Fruit fly (Drosophila melanogaster) whole organism, prepupa: ENCODE measurements around the gene CG42342.

Experiments
- Blimp-1 ChIP-seq: fragments of 200-800 bp; sonication (Bioruptor generic); optimal IDR thresholded peaks from 3 replicates; lab custom pipeline; 2017; ENCODE audit warnings: missing biosample characterization, missing genetic modification characterization, mild to moderate bottlenecking, moderate library complexity, missing genetic modification reagents
- CG10631 ChIP-seq: fragments of 200-800 bp; sonication (Bioruptor generic); optimal IDR thresholded peaks from 2 replicates; lab custom pipeline; 2016; ENCODE audit warnings: missing biosample characterization, missing genetic modification characterization
- CG10669 ChIP-seq: fragments of 200-800 bp; sonication (Bioruptor generic); optimal IDR thresholded peaks from 3 replicates; lab custom pipeline; 2018; ENCODE audit warnings: missing biosample characterization, mild to moderate bottlenecking, missing genetic modification characterization, moderate library complexity
- CG11294 ChIP-seq: fragments of 200-800 bp; sonication (Bioruptor generic); IDR thresholded peaks from 2 replicates; pipeline ENCODE4 v1.3.6; 2022; ENCODE audit warnings: missing biosample characterization, missing genetic modification characterization
- CG11762 ChIP-seq: fragments of 200-800 bp; sonication (Bioruptor generic); optimal IDR thresholded peaks from 3 replicates; lab custom pipeline; 2016; ENCODE audit warnings: missing biosample characterization, missing genetic modification characterization; ENCODE audit not compliant: insufficient read depth
- CG11902 ChIP-seq: fragments of 200-800 bp; sonication (Bioruptor generic); optimal IDR thresholded peaks from 3 replicates; lab custom pipeline; 2016; ENCODE audit warnings: missing biosample characterization, missing genetic modification characterization
- CG15336 ChIP-seq: fragments of 200-800 bp; sonication (Bioruptor generic); IDR thresholded peaks from 2 replicates; pipeline ENCODE4 v1.3.6; 2022; ENCODE audit warnings: missing biosample characterization, missing genetic modification characterization
- CG1621 ChIP-seq: fragments of 200-800 bp; sonication (Bioruptor generic); optimal IDR thresholded peaks from 3 replicates; lab custom pipeline; 2018; ENCODE audit warnings: missing biosample characterization, mild to moderate bottlenecking, missing genetic modification characterization
- CG16779 ChIP-seq: fragments of 200-800 bp; sonication (Bioruptor generic); optimal IDR thresholded peaks from 3 replicates; lab custom pipeline; 2017; ENCODE audit warnings: missing biosample characterization, mild to moderate bottlenecking, missing genetic modification characterization
- CG3032 ChIP-seq: fragments of 200-800 bp; optimal IDR thresholded peaks from 2 replicates; lab custom pipeline; 2019; ENCODE audit warnings: missing biosample characterization, mild to moderate bottlenecking, missing genetic modification characterization, moderate library complexity
- CG32006 ChIP-seq: fragments of 200-800 bp; sonication (Bioruptor generic); optimal IDR thresholded peaks from 3 replicates; lab custom pipeline; 2017; ENCODE audit warnings: missing biosample characterization, mild to moderate bottlenecking, missing genetic modification characterization
- CG3919 ChIP-seq: fragments of 200-800 bp; sonication (Bioruptor generic); optimal IDR thresholded peaks from 3 replicates; lab custom pipeline; 2016; ENCODE audit warnings: missing biosample characterization, missing genetic modification characterization
- CG6163 ChIP-seq: fragments of 200-800 bp; sonication (Bioruptor generic); IDR thresholded peaks from 3 replicates; pipeline ENCODE4 v1.3.6; 2022; ENCODE audit warnings: missing biosample characterization, missing genetic modification characterization
- CG6792 ChIP-seq: fragments of 200-800 bp; sonication (Bioruptor generic); optimal IDR thresholded peaks from 3 replicates; lab custom pipeline; 2016; ENCODE audit warnings: missing biosample characterization, missing genetic modification characterization
- CG6808 ChIP-seq: fragments of 200-800 bp; sonication (Bioruptor generic); optimal IDR thresholded peaks from 3 replicates; lab custom pipeline; 2017; ENCODE audit warnings: missing biosample characterization, missing genetic modification characterization, mild to moderate bottlenecking, moderate library complexity, missing genetic modification reagents
- CG7368 ChIP-seq: fragments of 200-800 bp; sonication (Bioruptor generic); optimal IDR thresholded peaks from 3 replicates; lab custom pipeline; 2016; ENCODE audit warnings: missing biosample characterization, missing genetic modification characterization
- CG8119 ChIP-seq: fragments of 200-800 bp; sonication (Bioruptor generic); IDR thresholded peaks from 3 replicates; pipeline ENCODE4 v1.3.6; 2022; ENCODE audit warnings: missing biosample characterization, missing genetic modification characterization
- CG8319 ChIP-seq: fragments of 200-800 bp; sonication (Bioruptor generic); optimal IDR thresholded peaks from 3 replicates; lab custom pipeline; 2016; ENCODE audit warnings: missing biosample characterization, missing genetic modification characterization
- CG8632 ChIP-seq: fragments of 200-800 bp; sonication (Bioruptor generic); optimal IDR thresholded peaks from 3 replicates; lab custom pipeline; 2016; ENCODE audit warnings: missing biosample characterization, missing genetic modification characterization
- Eip75B ChIP-seq: fragments of 200-800 bp; sonication (Bioruptor generic); optimal IDR thresholded peaks from 3 replicates; lab custom pipeline; 2016; ENCODE audit warnings: missing biosample characterization, missing genetic modification characterization
- Eip78C ChIP-seq: fragments of 200-800 bp; sonication (Bioruptor generic); peaks from one replicate; lab custom pipeline; 2016; ENCODE audit warnings: missing biosample characterization, missing genetic modification characterization
- Ets96B ChIP-seq: fragments of 200-800 bp; optimal IDR thresholded peaks from 2 replicates; lab custom pipeline; 2019; ENCODE audit warnings: missing biosample characterization, mild to moderate bottlenecking, missing genetic modification characterization, moderate library complexity
- Gug ChIP-seq: fragments of 200-800 bp; sonication (Bioruptor generic); IDR thresholded peaks from 2 replicates; pipeline ENCODE4 v1.3.6; 2022; ENCODE audit warnings: missing biosample characterization, missing genetic modification characterization
- Hr39 ChIP-seq: fragments of 200-800 bp; sonication (Bioruptor generic); optimal IDR thresholded peaks from 2 replicates; lab custom pipeline; 2016; ENCODE audit warnings: missing biosample characterization, missing genetic modification characterization
- Hr4 ChIP-seq: fragments of 200-800 bp; sonication (Bioruptor generic); optimal IDR thresholded peaks from 3 replicates; lab custom pipeline; 2016; ENCODE audit warnings: missing biosample characterization, missing genetic modification characterization
- Met ChIP-seq: fragments of 200-800 bp; sonication (Bioruptor generic); optimal IDR thresholded peaks from 3 replicates; lab custom pipeline; 2016; ENCODE audit warnings: missing biosample characterization, missing genetic modification characterization
- OdsH ChIP-seq: fragments of 200-800 bp; sonication (Bioruptor generic); optimal IDR thresholded peaks from 3 replicates; lab custom pipeline; 2016; ENCODE audit warnings: missing biosample characterization, missing genetic modification characterization
- Sox14 ChIP-seq: fragments of 200-800 bp; sonication (Bioruptor generic); optimal IDR thresholded peaks from 3 replicates; lab custom pipeline; 2016; ENCODE audit warnings: missing biosample characterization, missing genetic modification characterization
- achi ChIP-seq: fragments of 200-800 bp; sonication (Bioruptor generic); optimal IDR thresholded peaks from 3 replicates; lab custom pipeline; 2016; ENCODE audit warnings: missing biosample characterization, missing genetic modification characterization
- cyc ChIP-seq: fragments of 200-800 bp; sonication (Bioruptor generic); optimal IDR thresholded peaks from 3 replicates; lab custom pipeline; 2016; ENCODE audit warnings: missing biosample characterization, missing genetic modification characterization
- dsx ChIP-seq: fragments of 200-800 bp; optimal IDR thresholded peaks from 3 replicates; lab custom pipeline; 2019; ENCODE audit warnings: missing biosample characterization, mild to moderate bottlenecking, missing genetic modification characterization, moderate library complexity; ENCODE audit not compliant: poor library complexity, severe bottlenecking
- eg ChIP-seq: fragments of 200-800 bp; sonication (Bioruptor generic); IDR thresholded peaks from 3 replicates; pipeline ENCODE4 v1.3.6; 2022; ENCODE audit warnings: missing biosample characterization, missing genetic modification characterization
- esn ChIP-seq: fragments of 200-800 bp; sonication (Bioruptor generic); optimal IDR thresholded peaks from 2 replicates; lab custom pipeline; 2016; ENCODE audit warnings: missing biosample characterization, mild to moderate bottlenecking, missing genetic modification characterization, moderate library complexity
- fd59A ChIP-seq: fragments of 200-800 bp; sonication (Bioruptor generic); optimal IDR thresholded peaks from 2 replicates; lab custom pipeline; 2017; ENCODE audit warnings: missing biosample characterization, mild to moderate bottlenecking, missing genetic modification characterization, missing genetic modification reagents
- fd85E ChIP-seq: fragments of 200-800 bp; sonication (Bioruptor generic); optimal IDR thresholded peaks from 3 replicates; lab custom pipeline; 2016; ENCODE audit warnings: missing biosample characterization, missing genetic modification characterization
- fkh ChIP-seq: fragments of 200-800 bp; sonication (Bioruptor generic); optimal IDR thresholded peaks from 3 replicates; lab custom pipeline; 2017; ENCODE audit warnings: missing biosample characterization, mild to moderate bottlenecking, missing genetic modification characterization, moderate library complexity
- lz ChIP-seq: fragments of 200-800 bp; sonication (Bioruptor generic); optimal IDR thresholded peaks from 3 replicates; lab custom pipeline; 2016; ENCODE audit warnings: missing biosample characterization, missing genetic modification characterization
- net ChIP-seq: fragments of 200-800 bp; sonication (Bioruptor generic); optimal IDR thresholded peaks from 3 replicates; lab custom pipeline; 2016; ENCODE audit warnings: missing biosample characterization, missing genetic modification characterization
- pdm3 ChIP-seq: fragments of 200-800 bp; sonication (Bioruptor generic); optimal IDR thresholded peaks from 3 replicates; lab custom pipeline; 2016; ENCODE audit warnings: missing biosample characterization, missing genetic modification characterization
- salr ChIP-seq, 2 experiments: fragments of 200-800 bp; sonication (Bioruptor generic); optimal IDR thresholded peaks; 3 replicates each; lab custom pipeline; 2016 to 2018; ENCODE audit warnings: missing biosample characterization in 2 of 2, missing genetic modification characterization in 2 of 2, mild to moderate bottlenecking in 1 of 2
- spab ChIP-seq: fragments of 200-800 bp; sonication (Bioruptor generic); optimal IDR thresholded peaks from 2 replicates; lab custom pipeline; 2017; ENCODE audit warnings: missing biosample characterization, mild to moderate bottlenecking, missing genetic modification characterization, missing genetic modification reagents
- ss ChIP-seq, 2 experiments: fragments of 200-800 bp; sonication (Bioruptor generic); optimal IDR thresholded peaks; 2 replicates in 1 of 2; 3 replicates in 1 of 2; lab custom pipeline; 2017 to 2018; ENCODE audit warnings: mild to moderate bottlenecking in 2 of 2, missing biosample characterization in 2 of 2, missing genetic modification characterization in 2 of 2, moderate library complexity in 1 of 2
- topi ChIP-seq: fragments of 200-800 bp; sonication (Bioruptor generic); optimal IDR thresholded peaks from 3 replicates; lab custom pipeline; 2016; ENCODE audit warnings: missing biosample characterization, missing genetic modification characterization

CG42342 gene

dm6 chr3R:16541932-16542331 lies 39.4 kb downstream of the CG42342 start:
- TF ChIP-seq Eip75B (GFP tag; lab: Kevin White, UChicago) (peak; percentile 41), CG8119 (GFP tag; lab: Robert Waterston, UW) (no peak), topi (peak; percentile 43), CG6808 (GFP tag; lab: Kevin White, UChicago) (peak; percentile 25), pdm3 (GFP tag; lab: Kevin White, UChicago) (peak; percentile 25), CG11902 (GFP tag; lab: Kevin White, UChicago) (peak; percentile 23), achi (GFP tag; lab: Kevin White, UChicago) (peak; percentile 7), CG1621 (tag; lab: Kevin White, UChicago) (no peak), fkh (no peak), Met (peak; percentile 34), OdsH (GFP tag; lab: Kevin White, UChicago) (peak; percentile 44), CG3919 (GFP tag; lab: Kevin White, UChicago) (peak; percentile 20), Sox14 (no peak), eg (GFP tag; lab: Robert Waterston, UW) (no peak), CG32006 (GFP tag; lab: Kevin White, UChicago) (peak; percentile 40), CG10631 (GFP tag; lab: Kevin White, UChicago) (peak; percentile 7), CG11762 (GFP tag; lab: Kevin White, UChicago) (peak; percentile 12), CG16779 (tag; lab: Kevin White, UChicago) (no peak), cyc (peak; percentile 22), Hr4 (GFP tag; lab: Kevin White, UChicago) (peak; percentile 9), CG3032 (tag; lab: Kevin White, UChicago) (peak; percentile 19), Eip78C (GFP tag; lab: Kevin White, UChicago) (peak; percentile 82), fd59A (GFP tag; lab: Kevin White, UChicago) (peak; percentile 32), CG8632 (GFP tag; lab: Kevin White, UChicago) (peak; percentile 15), CG6163 (GFP tag; lab: Robert Waterston, UW) (0 out of 3 replicates have a peak, but pooled peaks have one; percentile 22), ss (GFP tag; optimal IDR thresholded peaks at IDR 0.05; lab: Kevin White, UChicago) (no peak), fd85E (no peak), Gug (GFP tag; lab: Robert Waterston, UW) (no peak), Hr39 (GFP tag; lab: Kevin White, UChicago) (peak; percentile 2), CG10669 (GFP tag; lab: Kevin White, UChicago) (peak; percentile 44), CG6792 (GFP tag; lab: Kevin White, UChicago) (no peak), net (GFP tag; lab: Kevin White, UChicago) (peak; percentile 29), CG15336 (GFP tag; lab: Robert Waterston, UW) (no peak), esn (GFP tag; lab: Kevin White, UChicago) (peak; percentile 27), CG8319 (no peak), Blimp-1 (no peak), spab (GFP tag; lab: Kevin White, UChicago) (peak; percentile 41), CG11294 (GFP tag; lab: Robert Waterston, UW) (no peak), lz (GFP tag; lab: Kevin White, UChicago) (peak; percentile 25), salr (GFP tag; optimal IDR thresholded peaks at IDR 0.05; lab: Kevin White, UChicago) (no peak), Ets96B (tag; lab: Kevin White, UChicago) (peak; percentile 65), CG7368 (no peak)

dm6 chr3R:16542538-16542937 lies 40.0 kb downstream of the CG42342 start:
- TF ChIP-seq CG3032 (tag; lab: Kevin White, UChicago): no peak
- TF ChIP-seq Eip78C (GFP tag; lab: Kevin White, UChicago): peak; percentile 22
- TF ChIP-seq CG6163 (GFP tag; lab: Robert Waterston, UW): peak; percentile 6; the same call in 1 of the 3 replicates
- TF ChIP-seq dsx (GFP tag; lab: Kevin White, UChicago): peak; percentile 93
